Worm (Caenorhabditis elegans): Measurements from ENCODE around the gene ZK856.7.

DNA sequence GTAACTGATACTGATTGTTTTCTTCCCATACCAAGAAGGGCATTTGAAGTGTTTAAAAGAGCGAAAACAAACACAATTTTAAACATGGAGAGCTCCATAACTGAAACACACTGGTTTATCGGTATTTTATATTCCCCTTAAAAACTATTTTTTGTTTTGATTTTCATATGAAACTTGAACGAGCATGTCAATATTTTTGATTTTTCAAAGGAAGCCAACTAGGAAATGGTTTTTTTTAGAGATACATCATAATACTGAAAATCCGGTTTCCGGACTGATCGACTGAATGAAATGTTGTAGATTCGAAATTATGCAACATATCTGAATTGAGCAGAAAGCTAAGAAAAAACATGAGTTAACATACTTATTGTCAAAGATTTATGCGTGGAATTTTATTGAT lies 25.4 kb downstream of the ZK856.7 start, which contains the start of gene ttr-19:
- no peak for TF ChIP-seq unc-130 (GFP tag; optimal IDR thresholded peaks at IDR 0.05)
- TF ChIP-seq F55B11.4 (tag; optimal IDR thresholded peaks at IDR 0.05; ENCODE audit: borderline replicate concordance, insufficient read depth): no peak
- no peak for TF ChIP-seq pha-4 (tag; optimal IDR thresholded peaks at IDR 0.05)
- TF ChIP-seq Y95B8A.8 (GFP tag; IDR thresholded peaks at IDR 0.05): no peak
- no peak for TF ChIP-seq bed-2 (GFP tag; IDR thresholded peaks at IDR 0.05)
- no peak for TF ChIP-seq ceh-100 (GFP tag; IDR thresholded peaks at IDR 0.05)
- TF ChIP-seq cebp-2 (GFP tag; IDR thresholded peaks at IDR 0.05): no peak
